Fruit fly (Drosophila melanogaster) whole organism, pupa: ENCODE measurements around the gene CG4360.

ENCODE experiments used
- CG10348 ChIP-seq: fragments of 200-800 bp; sonication (Bioruptor generic); IDR thresholded peaks from 2 replicates; pipeline ENCODE4 v1.3.6; 2022; ENCODE audit warnings: missing biosample characterization, missing genetic modification characterization
- CG12605 ChIP-seq: fragments of 200-800 bp; sonication (Bioruptor generic); IDR thresholded peaks from 2 replicates; pipeline ENCODE4 v1.3.6; 2022; ENCODE audit warnings: missing biosample characterization, missing genetic modification characterization
- CG13204 ChIP-seq: fragments of 200-800 bp; sonication (Bioruptor generic); optimal IDR thresholded peaks from 2 replicates; lab custom pipeline; 2018; ENCODE audit warnings: missing biosample characterization, mild to moderate bottlenecking, missing genetic modification characterization, moderate library complexity
- CG14655 ChIP-seq: fragments of 200-800 bp; sonication (Bioruptor generic); optimal IDR thresholded peaks from 3 replicates; lab custom pipeline; 2017; ENCODE audit warnings: mild to moderate bottlenecking, missing biosample characterization, missing genetic modification reagents, missing genetic modification characterization
- CG15710 ChIP-seq: fragments of 200-800 bp; sonication (Bioruptor generic); optimal IDR thresholded peaks from 2 replicates; lab custom pipeline; 2018; ENCODE audit warnings: missing biosample characterization, mild to moderate bottlenecking, missing genetic modification characterization, moderate library complexity
- CG17806 ChIP-seq: fragments of 200-800 bp; sonication (Bioruptor generic); optimal IDR thresholded peaks from 2 replicates; lab custom pipeline; 2018; ENCODE audit warnings: missing biosample characterization, mild to moderate bottlenecking, missing genetic modification characterization, moderate library complexity
- CG32121 ChIP-seq: fragments of 200-800 bp; sonication (Bioruptor generic); IDR thresholded peaks from 2 replicates; pipeline ENCODE4 v1.3.6; 2022; ENCODE audit warnings: missing biosample characterization, missing genetic modification characterization
- CG34367 ChIP-seq: fragments of 200-800 bp; sonication (Bioruptor generic); optimal IDR thresholded peaks from 2 replicates; lab custom pipeline; 2018; ENCODE audit warnings: missing biosample characterization, mild to moderate bottlenecking, missing genetic modification characterization
- CG4496 ChIP-seq: fragments of 200-800 bp; sonication (Bioruptor generic); IDR thresholded peaks from 3 replicates; pipeline ENCODE4 v1.3.6; 2022; ENCODE audit warnings: missing biosample characterization, missing genetic modification characterization
- CG8159 ChIP-seq: fragments of 200-800 bp; sonication (Bioruptor generic); optimal IDR thresholded peaks from 3 replicates; lab custom pipeline; 2018; ENCODE audit warnings: missing biosample characterization, mild to moderate bottlenecking, missing genetic modification characterization, moderate library complexity
- CG8301 ChIP-seq: fragments of 200-800 bp; sonication (Bioruptor generic); optimal IDR thresholded peaks from 2 replicates; lab custom pipeline; 2018; ENCODE audit warnings: missing biosample characterization, mild to moderate bottlenecking, missing genetic modification characterization
- CG9948 ChIP-seq: fragments of 200-800 bp; sonication (Bioruptor generic); optimal IDR thresholded peaks from 2 replicates; lab custom pipeline; 2018; ENCODE audit warnings: missing biosample characterization, mild to moderate bottlenecking, missing genetic modification characterization, moderate library complexity
- D1 ChIP-seq: fragments of 200-800 bp; sonication (Bioruptor generic); optimal IDR thresholded peaks from 2 replicates; lab custom pipeline; 2018; ENCODE audit warnings: missing biosample characterization, mild to moderate bottlenecking, missing genetic modification characterization, moderate library complexity
- EcR ChIP-seq: fragments of 200-800 bp; sonication (Bioruptor generic); optimal IDR thresholded peaks from 3 replicates; lab custom pipeline; 2019; ENCODE audit warnings: missing biosample characterization, missing genetic modification characterization, mild to moderate bottlenecking, moderate library complexity, missing genetic modification reagents
- Ets98B ChIP-seq: fragments of 200-800 bp; sonication (Bioruptor generic); IDR thresholded peaks from 2 replicates; pipeline ENCODE4 v1.3.6; 2022; ENCODE audit warnings: missing biosample characterization, missing genetic modification characterization
- Pif1A ChIP-seq: fragments of 200-800 bp; sonication (Bioruptor generic); optimal IDR thresholded peaks from 3 replicates; lab custom pipeline; 2016; ENCODE audit warnings: missing biosample characterization, missing genetic modification characterization
- Pif1B ChIP-seq: fragments of 200-800 bp; sonication (Bioruptor generic); optimal IDR thresholded peaks from 3 replicates; lab custom pipeline; 2016; ENCODE audit warnings: missing biosample characterization, missing genetic modification characterization
- Snoo ChIP-seq: fragments of 200-800 bp; sonication (Bioruptor generic); optimal IDR thresholded peaks from 3 replicates; lab custom pipeline; 2017; ENCODE audit warnings: missing biosample characterization, mild to moderate bottlenecking, missing genetic modification characterization, inconsistent platforms
- fd96Ca ChIP-seq: fragments of 200-800 bp; sonication (Bioruptor generic); IDR thresholded peaks from 3 replicates; pipeline ENCODE4 v1.3.6; 2022; ENCODE audit warnings: missing biosample characterization, missing genetic modification characterization
- gl ChIP-seq: fragments of 200-800 bp; sonication (Bioruptor generic); optimal IDR thresholded peaks from 2 replicates; lab custom pipeline; 2018; ENCODE audit warnings: missing biosample characterization, mild to moderate bottlenecking, missing genetic modification characterization
- rn ChIP-seq: fragments of 200-800 bp; sonication (Bioruptor generic); IDR thresholded peaks from 2 replicates; pipeline ENCODE4 v1.3.6; 2022; ENCODE audit warnings: missing biosample characterization, missing genetic modification characterization

The CG4360 gene

DNA sequence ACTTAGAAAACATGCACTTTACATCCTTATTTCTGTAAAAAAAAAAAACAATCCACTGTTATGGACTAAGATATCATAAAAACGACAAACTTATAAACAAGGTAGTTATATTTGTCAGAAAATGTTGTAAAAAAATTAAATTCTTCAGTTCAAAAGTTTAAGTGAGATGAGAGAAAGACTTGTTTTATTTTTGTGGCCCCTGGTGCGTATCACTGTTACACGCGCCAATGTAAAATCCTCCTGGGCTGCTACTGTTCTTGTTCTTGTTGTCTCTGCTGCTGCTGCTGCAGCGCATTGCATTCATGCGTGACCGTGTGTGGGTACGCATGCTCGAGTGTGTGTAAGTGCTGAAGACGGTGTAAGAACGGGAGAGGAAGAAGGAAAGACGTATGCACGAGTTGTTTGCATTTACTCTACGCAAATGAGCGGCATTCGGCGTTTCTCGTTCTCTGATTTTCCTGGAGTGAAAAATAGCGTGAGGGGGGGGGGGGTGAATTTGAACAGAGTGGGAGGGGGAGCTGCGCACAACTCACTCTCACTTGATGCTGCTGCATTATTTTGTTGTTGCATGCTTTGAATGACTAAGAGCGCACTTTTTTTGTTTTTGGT is 44.2 kb downstream of the CG4360 start:
- peak; percentile 26 for TF ChIP-seq CG8159 (tag; lab: Kevin White, UChicago)
- peak; percentile 40; the same call in 1 of the 3 replicates for TF ChIP-seq fd96Ca (GFP tag; lab: Robert Waterston, UW)
- no peak for TF ChIP-seq Pif1B (GFP tag; lab: Kevin White, UChicago)
- peak; percentile 47 for TF ChIP-seq CG13204 (GFP tag; lab: Kevin White, UChicago)
- no peak for TF ChIP-seq EcR
- TF ChIP-seq CG15710 (tag; lab: Kevin White, UChicago) = peak; percentile 17
- peak; percentile 4; the same call in 1 of the 2 replicates for TF ChIP-seq Ets98B (GFP tag; lab: Robert Waterston, UW)
- TF ChIP-seq CG14655 (GFP tag; lab: Kevin White, UChicago) = peak; percentile 44
- TF ChIP-seq Snoo (tag; lab: Kevin White, UChicago) = no peak
- no peak for TF ChIP-seq CG17806 (tag; lab: Kevin White, UChicago)
- TF ChIP-seq CG32121 (GFP tag; lab: Robert Waterston, UW) = 0 out of 2 replicates have a peak, but pooled peaks have one; percentile 8

DNA sequence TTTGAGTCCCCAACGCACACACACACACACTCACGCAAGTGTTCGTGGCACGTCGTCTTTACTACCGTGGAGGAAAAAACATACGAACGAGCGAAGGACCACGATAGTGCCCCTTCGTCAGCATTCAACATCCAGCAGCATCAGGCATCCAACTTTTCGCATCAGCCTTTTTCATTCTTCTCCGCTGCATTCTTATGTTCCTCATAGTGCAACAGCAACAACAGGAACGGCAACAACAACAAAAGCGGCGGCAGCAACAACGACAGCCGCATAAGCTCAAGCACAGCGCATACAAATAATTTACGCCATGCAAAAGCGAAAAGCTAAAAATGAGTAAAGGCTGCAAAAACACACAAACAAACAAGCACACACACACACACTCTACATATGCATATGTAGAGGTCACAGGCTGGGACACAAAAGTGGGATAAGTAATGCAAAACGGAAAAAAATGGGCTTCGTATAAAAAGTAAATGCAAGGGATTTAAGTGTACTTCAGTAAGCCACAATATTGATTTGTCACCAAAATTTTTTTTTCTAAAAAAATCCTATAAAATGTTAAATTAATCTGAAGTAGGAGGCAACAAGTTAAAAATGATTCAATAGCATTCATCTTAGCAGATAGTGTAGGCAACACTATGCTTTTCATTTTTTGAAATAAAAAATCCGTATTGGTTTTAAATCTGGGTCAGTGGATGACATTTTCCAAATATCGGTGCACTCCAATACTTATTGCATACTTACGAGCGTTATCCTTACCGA is 44.9 kb downstream of the CG4360 start:
- peak; percentile 41 for TF ChIP-seq Pif1A (GFP tag; lab: Kevin White, UChicago)
- no peak for TF ChIP-seq CG12605 (GFP tag; lab: Robert Waterston, UW)
- TF ChIP-seq CG17806 (tag; lab: Kevin White, UChicago) = peak; percentile 24
- TF ChIP-seq Pif1B (GFP tag; lab: Kevin White, UChicago) = no peak
- peak; percentile 24 for TF ChIP-seq Snoo (tag; lab: Kevin White, UChicago)
- no peak for TF ChIP-seq gl (tag; lab: Kevin White, UChicago)
- TF ChIP-seq CG9948 = peak; percentile 56
- no peak for TF ChIP-seq CG10348 (GFP tag; lab: Robert Waterston, UW)
- TF ChIP-seq rn (GFP tag; lab: Robert Waterston, UW) = no peak
- peak; percentile 26 for TF ChIP-seq CG13204 (GFP tag; lab: Kevin White, UChicago)
- TF ChIP-seq EcR = peak; percentile 79
- TF ChIP-seq CG15710 (tag; lab: Kevin White, UChicago) = peak; percentile 46
- TF ChIP-seq CG8159 (tag; lab: Kevin White, UChicago) = peak; percentile 61
- TF ChIP-seq CG14655 (GFP tag; lab: Kevin White, UChicago) = peak; percentile 77
- TF ChIP-seq CG4496 (GFP tag; lab: Robert Waterston, UW) = peak; percentile 28; the same call in 1 of the 3 replicates
- peak; percentile 53; the same call in 1 of the 2 replicates for TF ChIP-seq Ets98B (GFP tag; lab: Robert Waterston, UW)
- peak; percentile 38; the same call in 2 of the 3 replicates for TF ChIP-seq fd96Ca (GFP tag; lab: Robert Waterston, UW)
- no peak for TF ChIP-seq D1 (tag; lab: Kevin White, UChicago)
- peak; percentile 33 for TF ChIP-seq CG8301 (tag; lab: Kevin White, UChicago)
- TF ChIP-seq CG34367 (tag; lab: Kevin White, UChicago) = peak; percentile 21
- no peak for TF ChIP-seq CG32121 (GFP tag; lab: Robert Waterston, UW)

DNA sequence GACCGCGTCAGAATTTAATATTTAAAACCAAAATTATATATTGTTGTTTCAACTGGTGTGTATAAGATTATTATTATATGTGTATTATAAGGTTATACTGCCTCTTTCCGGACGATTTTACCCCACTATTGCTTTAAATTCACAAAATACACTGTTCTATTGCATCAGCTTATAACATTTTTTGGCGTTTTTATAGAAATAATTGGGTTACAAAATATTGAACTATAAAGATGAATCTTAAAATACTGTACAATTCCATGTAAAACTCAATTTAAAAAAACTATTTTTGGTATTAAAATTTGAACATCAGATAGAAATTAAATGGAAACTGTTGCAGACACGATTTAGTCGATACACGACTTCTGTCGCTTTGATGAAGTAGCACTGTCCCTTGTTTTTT is 45.7 kb downstream of the CG4360 start:
- TF ChIP-seq Snoo (tag; lab: Kevin White, UChicago) (no peak), CG8159 (tag; lab: Kevin White, UChicago) (peak; percentile 66), CG15710 (tag; lab: Kevin White, UChicago) (peak; percentile 44), EcR (no peak), CG34367 (tag; lab: Kevin White, UChicago) (peak; percentile 17), CG32121 (GFP tag; lab: Robert Waterston, UW) (no peak), rn (GFP tag; lab: Robert Waterston, UW) (no peak), Pif1A (GFP tag; lab: Kevin White, UChicago) (peak; percentile 28), Pif1B (GFP tag; lab: Kevin White, UChicago) (peak; percentile 29), CG12605 (GFP tag; lab: Robert Waterston, UW) (no peak), CG17806 (tag; lab: Kevin White, UChicago) (peak; percentile 43), CG8301 (tag; lab: Kevin White, UChicago) (peak; percentile 49), CG9948 (peak; percentile 59), CG14655 (GFP tag; lab: Kevin White, UChicago) (peak; percentile 66), CG4496 (GFP tag; lab: Robert Waterston, UW) (no peak)

DNA sequence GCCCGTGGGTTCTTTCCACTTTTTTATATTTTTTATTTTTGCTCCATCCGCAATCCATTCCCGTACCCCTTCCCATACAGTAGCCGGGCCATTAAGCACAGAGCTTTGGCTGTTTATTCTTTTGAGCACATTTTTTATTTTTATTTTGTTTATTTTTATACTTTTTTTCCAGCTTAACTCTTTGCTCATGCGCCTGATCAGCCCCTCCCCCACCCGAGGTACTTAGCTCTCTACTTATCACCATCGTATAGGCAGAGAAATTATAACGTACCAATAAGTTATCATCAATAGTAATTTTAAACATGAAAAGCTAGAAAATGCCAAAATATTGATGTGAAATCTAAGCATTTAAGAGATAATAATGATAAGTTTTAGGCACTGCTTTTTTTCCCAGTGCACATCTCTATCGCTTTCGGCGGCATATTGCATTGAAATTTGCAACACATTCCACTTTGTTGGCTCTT is 47.3 kb downstream of the CG4360 start:
- TF ChIP-seq CG17806 (tag; lab: Kevin White, UChicago) = peak; percentile 58
- TF ChIP-seq Ets98B (GFP tag; lab: Robert Waterston, UW) = peak; percentile 31; the same call in 1 of the 2 replicates
- TF ChIP-seq CG15710 (tag; lab: Kevin White, UChicago) = peak; percentile 28
- peak; percentile 53; the same call in 1 of the 2 replicates for TF ChIP-seq CG32121 (GFP tag; lab: Robert Waterston, UW)
- TF ChIP-seq CG34367 (tag; lab: Kevin White, UChicago) = no peak
- peak; percentile 69; the same call in 1 of the 2 replicates for TF ChIP-seq CG12605 (GFP tag; lab: Robert Waterston, UW)
- TF ChIP-seq Snoo (tag; lab: Kevin White, UChicago) = no peak
- peak; percentile 70; the same call in 2 of the 3 replicates for TF ChIP-seq CG4496 (GFP tag; lab: Robert Waterston, UW)
- TF ChIP-seq CG8159 (tag; lab: Kevin White, UChicago) = peak; percentile 50
- no peak for TF ChIP-seq CG10348 (GFP tag; lab: Robert Waterston, UW)
- TF ChIP-seq gl (tag; lab: Kevin White, UChicago) = peak; percentile 26
- no peak for TF ChIP-seq CG13204 (GFP tag; lab: Kevin White, UChicago)
- peak; percentile 63 for TF ChIP-seq CG8301 (tag; lab: Kevin White, UChicago)
- peak; percentile 49 for TF ChIP-seq Pif1A (GFP tag; lab: Kevin White, UChicago)
- peak; percentile 21 for TF ChIP-seq CG9948
- peak; percentile 20; the same call in 1 of the 2 replicates for TF ChIP-seq rn (GFP tag; lab: Robert Waterston, UW)
- no peak for TF ChIP-seq EcR
- peak; percentile 65; the same call in 2 of the 3 replicates for TF ChIP-seq fd96Ca (GFP tag; lab: Robert Waterston, UW)
- no peak for TF ChIP-seq D1 (tag; lab: Kevin White, UChicago)
- TF ChIP-seq CG14655 (GFP tag; lab: Kevin White, UChicago) = peak; percentile 65
